Fruit fly (Drosophila melanogaster) whole organism, embryonic: ENCODE results near the gene kirre.

ENCODE experiments used
- Awh ChIP-seq: fragments of 200-800 bp; sonication (Bioruptor generic); IDR thresholded peaks from 2 replicates; pipeline ENCODE4, ENCODE4 v1.3.6; 2022; ENCODE audit warnings: missing biosample characterization, missing genetic modification characterization
- CG10209 ChIP-seq: fragments of 200-800 bp; sonication (Bioruptor generic); optimal IDR thresholded peaks from 3 replicates; lab custom pipeline; 2017; ENCODE audit warnings: missing biosample characterization, mild to moderate bottlenecking, missing genetic modification characterization, missing genetic modification reagents
- CG10462 ChIP-seq: fragments of 200-800 bp; sonication (Bioruptor generic); optimal IDR thresholded peaks from 2 replicates; lab custom pipeline; 2016; ENCODE audit warnings: missing biosample characterization, missing genetic modification characterization
- CG11247 ChIP-seq: fragments of 200-800 bp; sonication (Bioruptor generic); IDR thresholded peaks from 2 replicates; pipeline ENCODE4 v1.3.6; 2022; ENCODE audit warnings: missing biosample characterization, missing genetic modification characterization
- CG1233 ChIP-seq: fragments of 200-800 bp; sonication (Bioruptor generic); optimal IDR thresholded peaks from 4 replicates; lab custom pipeline; 2018; ENCODE audit warnings: missing biosample characterization, mild to moderate bottlenecking, missing genetic modification characterization
- CG16813 ChIP-seq: fragments of 200-800 bp; sonication (Bioruptor generic); IDR thresholded peaks from 3 replicates; pipeline ENCODE4 v1.3.6; 2022; ENCODE audit warnings: missing biosample characterization, missing genetic modification characterization; ENCODE audit not compliant: partially characterized antibody
- CG17802 ChIP-seq: fragments of 200-800 bp; sonication (Bioruptor generic); optimal IDR thresholded peaks from 2 replicates; lab custom pipeline; 2018; ENCODE audit warnings: missing biosample characterization, mild to moderate bottlenecking, missing genetic modification characterization, moderate library complexity
- CG18011 ChIP-seq: fragments of 200-800 bp; sonication (Bioruptor generic); optimal IDR thresholded peaks from 2 replicates; lab custom pipeline; 2017; ENCODE audit warnings: missing biosample characterization, missing genetic modification characterization, mild to moderate bottlenecking, moderate library complexity, missing genotype
- CG18262 ChIP-seq: fragments of 200-800 bp; optimal IDR thresholded peaks from 3 replicates; lab custom pipeline; 2019; ENCODE audit warnings: missing biosample characterization, mild to moderate bottlenecking, missing genetic modification characterization, moderate library complexity
- CG2120 ChIP-seq: fragments of 200-800 bp; sonication (Bioruptor generic); optimal IDR thresholded peaks from 3 replicates; lab custom pipeline; 2016; ENCODE audit warnings: missing biosample characterization, missing genetic modification characterization
- CG4282 ChIP-seq: fragments of 200-800 bp; sonication (Bioruptor generic); optimal IDR thresholded peaks from 2 replicates; lab custom pipeline; 2016; ENCODE audit warnings: missing biosample characterization, missing genetic modification characterization
- CG6654 ChIP-seq: fragments of 200-800 bp; sonication (Bioruptor generic); optimal IDR thresholded peaks from 2 replicates; lab custom pipeline; 2017; ENCODE audit warnings: missing biosample characterization, mild to moderate bottlenecking, missing genetic modification characterization
- CG6683 ChIP-seq: fragments of 200-800 bp; sonication (Bioruptor generic); optimal IDR thresholded peaks from 2 replicates; lab custom pipeline; 2017; ENCODE audit warnings: missing biosample characterization, mild to moderate bottlenecking, missing genetic modification characterization, missing genetic modification reagents
- CG6813 ChIP-seq: fragments of 200-800 bp; sonication (Bioruptor generic); optimal IDR thresholded peaks from 2 replicates; lab custom pipeline; 2017; ENCODE audit warnings: missing biosample characterization, missing genetic modification characterization, mild to moderate bottlenecking, moderate library complexity, missing genetic modification reagents
- CG7271 ChIP-seq: fragments of 200-800 bp; sonication (Bioruptor generic); optimal IDR thresholded peaks from 2 replicates; lab custom pipeline; 2018; ENCODE audit warnings: missing biosample characterization, mild to moderate bottlenecking, missing genetic modification characterization, moderate library complexity
- CG8765 ChIP-seq: fragments of 200-800 bp; sonication (Bioruptor generic); IDR thresholded peaks from 2 replicates; pipeline ENCODE4 v1.3.6; 2022; ENCODE audit warnings: missing biosample characterization, missing genetic modification characterization
- Dek ChIP-seq: fragments of 200-800 bp; sonication (Bioruptor generic); optimal IDR thresholded peaks from 3 replicates; lab custom pipeline; 2019; ENCODE audit warnings: missing biosample characterization, mild to moderate bottlenecking, missing genetic modification characterization, moderate library complexity
- E2f2 ChIP-seq: fragments of 200-800 bp; sonication (Bioruptor generic); IDR thresholded peaks from 2 replicates; pipeline ENCODE4 v1.3.6; 2022; ENCODE audit warnings: missing biosample characterization, missing genetic modification characterization
- Hand ChIP-seq: fragments of 200-800 bp; sonication (Bioruptor generic); optimal IDR thresholded peaks from 2 replicates; lab custom pipeline; 2017; ENCODE audit warnings: mild to moderate bottlenecking, missing biosample characterization, missing genetic modification reagents, missing genetic modification characterization
- Meics ChIP-seq: fragments of 200-800 bp; sonication (Bioruptor generic); optimal IDR thresholded peaks from 2 replicates; lab custom pipeline; 2017; ENCODE audit warnings: missing biosample characterization, mild to moderate bottlenecking, missing genetic modification characterization
- Mrtf ChIP-seq: fragments of 200-800 bp; sonication (Bioruptor generic); IDR thresholded peaks from 3 replicates; pipeline ENCODE4 v1.3.6; 2022; ENCODE audit warnings: missing biosample characterization, missing genetic modification characterization
- Ravus ChIP-seq: fragments of 200-800 bp; sonication (Bioruptor generic); IDR thresholded peaks from 2 replicates; pipeline ENCODE4 v1.3.6; 2022; ENCODE audit warnings: missing biosample characterization, missing genetic modification characterization
- Spps ChIP-seq: fragments of 200-800 bp; sonication (Bioruptor generic); optimal IDR thresholded peaks from 2 replicates; lab custom pipeline; 2018; ENCODE audit warnings: missing biosample characterization, mild to moderate bottlenecking, missing genetic modification characterization
- Usf ChIP-seq: fragments of 200-800 bp; sonication (Bioruptor generic); optimal IDR thresholded peaks from 2 replicates; lab custom pipeline; 2017; ENCODE audit warnings: missing genotype, missing biosample characterization, missing genetic modification characterization
- Xbp1 ChIP-seq: fragments of 200-800 bp; sonication (Bioruptor generic); optimal IDR thresholded peaks from 3 replicates; lab custom pipeline; 2016; ENCODE audit warnings: missing biosample characterization, mild to moderate bottlenecking, missing genetic modification characterization
- ac ChIP-seq: fragments of 200-800 bp; sonication (Bioruptor generic); optimal IDR thresholded peaks from 3 replicates; lab custom pipeline; 2017; ENCODE audit warnings: missing biosample characterization, mild to moderate bottlenecking, missing genetic modification characterization
- az2 ChIP-seq: fragments of 200-800 bp; sonication (Bioruptor generic); optimal IDR thresholded peaks from 3 replicates; lab custom pipeline; 2016; ENCODE audit warnings: missing biosample characterization, missing genetic modification characterization
- bbx ChIP-seq: fragments of 200-800 bp; sonication (Bioruptor generic); IDR thresholded peaks from 2 replicates; pipeline ENCODE4 v1.3.6; 2022; ENCODE audit warnings: missing biosample characterization, missing genetic modification characterization; ENCODE audit not compliant: partially characterized antibody
- bcd ChIP-seq: fragments of 200-800 bp; sonication (Bioruptor generic); optimal IDR thresholded peaks from 2 replicates; lab custom pipeline; 2017; ENCODE audit warnings: missing biosample characterization, mild to moderate bottlenecking, missing genetic modification characterization
- bowl ChIP-seq: fragments of 200-800 bp; sonication (Bioruptor generic); IDR thresholded peaks from 2 replicates; pipeline ENCODE4 v1.3.6; 2022; ENCODE audit warnings: missing biosample characterization, missing genetic modification characterization
- bsh ChIP-seq, 2 experiments: fragments of 200-800 bp; sonication (Bioruptor generic); optimal IDR thresholded peaks; 2 replicates each; lab custom pipeline; 2017 to 2018; ENCODE audit warnings: mild to moderate bottlenecking in 2 of 2, missing biosample characterization in 2 of 2, missing genetic modification characterization in 2 of 2, moderate library complexity in 1 of 2
- cas ChIP-seq: fragments of 200-800 bp; sonication (Bioruptor generic); IDR thresholded peaks from 2 replicates; pipeline ENCODE4 v1.3.6; 2022; ENCODE audit warnings: missing biosample characterization, missing genetic modification characterization
- cato ChIP-seq: fragments of 200-800 bp; sonication (Bioruptor generic); optimal IDR thresholded peaks from 2 replicates; lab custom pipeline; 2016; ENCODE audit warnings: missing biosample characterization, missing genetic modification characterization, borderline replicate concordance
- cg ChIP-seq: fragments of 200-800 bp; sonication (Bioruptor generic); optimal IDR thresholded peaks from 3 replicates; lab custom pipeline; 2019; ENCODE audit warnings: missing biosample characterization, mild to moderate bottlenecking, missing genetic modification characterization, moderate library complexity
- cwo ChIP-seq: fragments of 200-800 bp; sonication (Bioruptor generic); optimal IDR thresholded peaks from 3 replicates; lab custom pipeline; 2017; ENCODE audit warnings: missing biosample characterization, missing genetic modification characterization, mild to moderate bottlenecking, moderate library complexity, missing genetic modification reagents
- eve ChIP-seq, 2 experiments: fragments of >200 bp; optimal IDR thresholded peaks; 2 replicates each; lab custom pipeline; 2017; ENCODE audit warnings: missing biosample characterization in 2 of 2, missing genetic modification characterization in 2 of 2
- fd96Cb ChIP-seq: fragments of 200-800 bp; sonication (Bioruptor generic); optimal IDR thresholded peaks from 2 replicates; lab custom pipeline; 2018; ENCODE audit warnings: missing biosample characterization, mild to moderate bottlenecking, missing genetic modification characterization, moderate library complexity
- jigr1 ChIP-seq: fragments of 200-800 bp; sonication (Bioruptor generic); IDR thresholded peaks from 3 replicates; pipeline ENCODE4 v1.3.6; 2022; ENCODE audit warnings: missing biosample characterization, missing genetic modification characterization
- jumu ChIP-seq: fragments of 200-800 bp; sonication (Bioruptor generic); optimal IDR thresholded peaks from 3 replicates; lab custom pipeline; 2016; ENCODE audit warnings: missing biosample characterization, missing genetic modification characterization
- kay ChIP-seq: fragments of 200-800 bp; sonication (Bioruptor generic); optimal IDR thresholded peaks from 2 replicates; lab custom pipeline; 2016; ENCODE audit warnings: missing biosample characterization, missing genetic modification characterization
- maf-S ChIP-seq: fragments of 200-800 bp; sonication (Bioruptor generic); optimal IDR thresholded peaks from 2 replicates; lab custom pipeline; 2016; ENCODE audit warnings: missing biosample characterization, missing genetic modification characterization
- nerfin-2 ChIP-seq: fragments of 200-800 bp; sonication (Bioruptor generic); IDR thresholded peaks from 2 replicates; pipeline ENCODE4 v1.3.6; 2022; ENCODE audit warnings: missing biosample characterization, missing genetic modification characterization; ENCODE audit not compliant: partially characterized antibody
- peb ChIP-seq: fragments of 200-800 bp; sonication (Bioruptor generic); IDR thresholded peaks from 2 replicates; pipeline ENCODE4 v1.3.6; 2022; ENCODE audit warnings: missing biosample characterization, missing genetic modification characterization
- pros ChIP-seq: fragments of 200-800 bp; sonication (Bioruptor generic); optimal IDR thresholded peaks from 3 replicates; lab custom pipeline; 2019; ENCODE audit warnings: missing biosample characterization, mild to moderate bottlenecking, missing genetic modification characterization, moderate library complexity
- run ChIP-seq: fragments of 200-800 bp; sonication (Bioruptor generic); optimal IDR thresholded peaks from 3 replicates; lab custom pipeline; 2018; ENCODE audit warnings: missing biosample characterization, mild to moderate bottlenecking, missing genetic modification characterization
- sim ChIP-seq: fragments of 200-800 bp; sonication (Bioruptor generic); IDR thresholded peaks from 2 replicates; pipeline ENCODE4 v1.3.6; 2022; ENCODE audit warnings: missing biosample characterization, missing genetic modification characterization
- sr ChIP-seq: fragments of 200-800 bp; sonication (Bioruptor generic); IDR thresholded peaks from 3 replicates; pipeline ENCODE4 v1.3.6; 2022; ENCODE audit warnings: missing biosample characterization, missing genetic modification characterization
- tx ChIP-seq: fragments of 200-800 bp; sonication (Bioruptor generic); optimal IDR thresholded peaks from 2 replicates; lab custom pipeline; 2016; ENCODE audit warnings: missing biosample characterization, missing genetic modification characterization
- unc-4 ChIP-seq: fragments of 200-800 bp; sonication (Bioruptor generic); IDR thresholded peaks from 2 replicates; pipeline ENCODE4 v1.3.6; 2022; ENCODE audit warnings: missing biosample characterization, missing genetic modification characterization; ENCODE audit not compliant: partially characterized antibody
- wdn ChIP-seq: fragments of 200-800 bp; sonication (Bioruptor generic); IDR thresholded peaks from 2 replicates; pipeline ENCODE4 v1.3.6; 2022; ENCODE audit warnings: missing biosample characterization, missing genetic modification characterization
- wor ChIP-seq: fragments of 200-800 bp; sonication (Bioruptor generic); IDR thresholded peaks from 2 replicates; pipeline ENCODE4 v1.3.6; 2022; ENCODE audit warnings: missing biosample characterization, missing genetic modification characterization

kirre gene

DNA sequence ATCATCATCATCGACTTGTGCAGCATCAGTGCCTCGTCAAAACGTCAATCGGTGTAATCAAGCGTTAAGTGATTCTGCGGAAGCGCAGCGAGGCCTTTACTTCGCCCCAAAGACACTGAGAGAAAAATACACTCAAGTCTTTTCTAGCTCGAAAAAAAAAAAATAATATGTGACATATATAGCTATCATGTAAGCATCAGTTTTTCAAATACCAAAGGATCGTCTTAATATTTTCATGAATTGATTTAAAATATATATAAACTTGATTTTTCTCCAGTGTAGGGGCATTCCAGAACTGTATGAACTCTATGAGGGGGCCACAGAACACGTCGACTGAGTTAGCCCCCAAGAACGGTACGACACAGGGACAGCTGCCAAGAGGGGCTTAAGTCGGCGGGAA is 299.6 kb downstream of the kirre start (continued):
- TF ChIP-seq peb (GFP tag; lab: Robert Waterston, UW) (no peak), unc-4 (GFP tag; lab: Robert Waterston, UW) (no peak), tx (GFP tag; lab: Kevin White, UChicago) (no peak), CG10462 (GFP tag; lab: Kevin White, UChicago) (no peak), CG17802 (tag; lab: Kevin White, UChicago) (no peak), cas (no peak), Awh (GFP tag; lab: Robert Waterston, UW) (no peak), CG6654 (GFP tag; lab: Kevin White, UChicago) (no peak), CG18262 (tag; lab: Kevin White, UChicago) (peak; percentile 62), jigr1 (GFP tag; lab: Robert Waterston, UW) (no peak), wdn (GFP tag; lab: Robert Waterston, UW) (no peak), Xbp1 (GFP tag; lab: Kevin White, UChicago) (peak; percentile 44), bowl (no peak), cato (GFP tag; lab: Kevin White, UChicago) (no peak), bsh (GFP tag; optimal IDR thresholded peaks at IDR 0.05; lab: Kevin White, UChicago) (peak; percentile 69 to 74), CG8765 (GFP tag; lab: Robert Waterston, UW) (no peak), Ravus (no peak), bbx (GFP tag; lab: Robert Waterston, UW) (no peak), nerfin-2 (GFP tag; lab: Robert Waterston, UW) (no peak), Meics (no peak), E2f2 (GFP tag; lab: Robert Waterston, UW) (no peak), eve (GFP tag; optimal IDR thresholded peaks at IDR 0.05; lab: Kevin White, UChicago) (peak in 1 of 2 experiments; percentile 56), Dek (no peak), run (tag; lab: Kevin White, UChicago) (no peak), fd96Cb (tag; lab: Kevin White, UChicago) (peak; percentile 48), CG2120 (no peak), CG18011 (no peak), cwo (GFP tag; lab: Kevin White, UChicago) (no peak), CG1233 (no peak), az2 (peak; percentile 48), pros (no peak), CG16813 (no peak), CG4282 (GFP tag; lab: Kevin White, UChicago) (no peak), CG7271 (tag; lab: Kevin White, UChicago) (no peak), maf-S (no peak), CG10209 (GFP tag; lab: Kevin White, UChicago) (peak; percentile 29), Usf (GFP tag; lab: Kevin White, UChicago) (no peak), Spps (peak; percentile 48), ac (no peak), kay (no peak), jumu (no peak), bcd (GFP tag; lab: Kevin White, UChicago) (peak; percentile 22), cg (no peak), Hand (GFP tag; lab: Kevin White, UChicago) (no peak), CG6813 (GFP tag; lab: Kevin White, UChicago) (no peak), wor (GFP tag; lab: Robert Waterston, UW) (no peak), CG11247 (GFP tag; lab: Robert Waterston, UW) (no peak), sr (no peak), Mrtf (GFP tag; lab: Robert Waterston, UW) (no peak), sim (GFP tag; lab: Robert Waterston, UW) (peak; percentile 30; the same call in 1 of the 2 replicates), CG6683 (GFP tag; lab: Kevin White, UChicago) (no peak)
